Fruit fly (Drosophila melanogaster) whole organism: ENCODE results near the gene mthl1.

Experiments used
- EcR ChIP-seq, 2 experiments: fragments of >200 bp; optimal IDR thresholded peaks; 2 replicates each; lab custom pipeline; 2017; ENCODE audit warnings: missing biosample characterization in 2 of 2, missing genetic modification characterization in 2 of 2, missing genetic modification reagents in 2 of 2
- pan ChIP-seq: fragments of >200 bp; optimal IDR thresholded peaks from 2 replicates; lab custom pipeline; 2017
- psq ChIP-seq: fragments of >200 bp; optimal IDR thresholded peaks from 2 replicates; lab custom pipeline; 2017
- usp ChIP-seq: fragments of >200 bp; optimal IDR thresholded peaks from 2 replicates; lab custom pipeline; 2017; ENCODE audit warnings: missing biosample characterization, missing genetic modification characterization, mixed read lengths

DNA sequence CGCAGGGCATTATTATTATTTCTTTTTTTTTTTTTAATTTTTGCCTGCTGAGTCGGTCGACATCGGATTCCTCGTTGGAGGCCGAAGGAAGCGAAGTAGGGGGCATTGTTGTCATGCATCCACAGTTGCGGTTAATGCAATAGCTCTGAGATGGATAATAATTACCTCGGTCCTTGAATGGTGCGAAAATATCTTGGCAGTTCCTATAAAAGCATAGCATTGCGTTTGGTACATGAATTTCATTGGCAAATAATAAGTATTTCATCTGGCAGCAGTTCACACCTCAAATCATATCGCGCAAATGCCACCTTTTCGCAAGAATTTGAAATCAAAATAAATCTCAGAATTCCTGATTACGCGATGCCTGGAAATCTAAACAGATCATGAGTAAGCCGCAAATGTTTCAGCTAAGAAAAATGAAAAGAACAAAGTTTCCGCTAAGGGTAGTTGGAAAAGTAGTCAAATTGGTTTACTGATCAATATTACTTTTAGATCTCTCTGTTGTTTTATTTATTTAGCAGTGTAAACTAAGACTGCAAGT, 6.4 kb downstream of the mthl1 start:
- TF ChIP-seq usp = no peak
- no peak for TF ChIP-seq EcR (GFP tag; optimal IDR thresholded peaks at IDR 0.05; lab: Kevin White, UChicago)
- TF ChIP-seq pan = no peak
- no peak for TF ChIP-seq psq
